Fruit fly (Drosophila melanogaster): ENCODE data around the gene CG7148.
A peak's percentile ranks its signal among the peaks of the same experiment; 100 is the strongest.

Gene CG7148

dm6 chr3L:21880398-21880810, 48.4 kb upstream of the CG7148 start (continued):
- TF ChIP-seq stwl (tag; optimal IDR thresholded peaks at IDR 0.05), result peak; percentile 95
- no peak for TF ChIP-seq Hr39 (optimal IDR thresholded peaks at IDR 0.05)
- peak; percentile 97 for TF ChIP-seq Dip3 (GFP tag; optimal IDR thresholded peaks at IDR 0.05)
- peak; percentile 97 for TF ChIP-seq repo (GFP tag; optimal IDR thresholded peaks at IDR 0.05)
- TF ChIP-seq CG11398 (GFP tag; optimal IDR thresholded peaks at IDR 0.05), result peak; percentile 96
- peak; percentile 96 for TF ChIP-seq CG3407 (GFP tag; optimal IDR thresholded peaks at IDR 0.05)
- peak; percentile 97 for TF ChIP-seq CG12391 (tag; optimal IDR thresholded peaks at IDR 0.05)
- peak; percentile 98 for TF ChIP-seq dysf (GFP tag; IDR thresholded peaks at IDR 0.05)
- TF ChIP-seq gce (GFP tag; IDR thresholded peaks at IDR 0.05), result peak; percentile 98
- TF ChIP-seq sim (GFP tag; IDR thresholded peaks at IDR 0.05), result peak; percentile 97
- peak; percentile 79 for TF ChIP-seq CG14965 (GFP tag; optimal IDR thresholded peaks at IDR 0.05; ENCODE audit: borderline replicate concordance)
- TF ChIP-seq bigmax (GFP tag; optimal IDR thresholded peaks at IDR 0.05), result peak; percentile 31
- TF ChIP-seq CG12104 (GFP tag; optimal IDR thresholded peaks at IDR 0.05), result peak; percentile 88
- peak; percentile 96 for TF ChIP-seq ATbp (GFP tag; optimal IDR thresholded peaks at IDR 0.05)
- TF ChIP-seq CG30431 (GFP tag; optimal IDR thresholded peaks at IDR 0.05), result peak; percentile 99
- TF ChIP-seq CG10654 (GFP tag; optimal IDR thresholded peaks at IDR 0.05), result peak; percentile 97
- TF ChIP-seq CG42726 (GFP tag; IDR thresholded peaks at IDR 0.05; ENCODE audit: partially characterized antibody), result no peak
- peak; percentile 95 for TF ChIP-seq p53 (GFP tag; optimal IDR thresholded peaks at IDR 0.05)
- TF ChIP-seq CG17186 (GFP tag; optimal IDR thresholded peaks at IDR 0.05), result peak; percentile 91
- TF ChIP-seq CG10274 (GFP tag; optimal IDR thresholded peaks at IDR 0.05), result peak; percentile 84
- peak; percentile 99 for TF ChIP-seq slbo (GFP tag; IDR thresholded peaks at IDR 0.05)
- TF ChIP-seq usp (GFP tag; optimal IDR thresholded peaks at IDR 0.05), result no peak
- TF ChIP-seq BEAF-32 (GFP tag; optimal IDR thresholded peaks at IDR 0.05), result peak; percentile 15
- peak; percentile 97 for TF ChIP-seq bcd (GFP tag; optimal IDR thresholded peaks at IDR 0.05)
- TF ChIP-seq CG14667 (GFP tag; IDR thresholded peaks at IDR 0.05), result peak; percentile 98
- peak; percentile 91 for TF ChIP-seq CG33557 (GFP tag; optimal IDR thresholded peaks at IDR 0.05)
- TF ChIP-seq shn (GFP tag; optimal IDR thresholded peaks at IDR 0.05), result peak; percentile 99
- TF ChIP-seq Fer2 (tag; optimal IDR thresholded peaks at IDR 0.05), result peak; percentile 75
- TF ChIP-seq CG5180 (GFP tag; optimal IDR thresholded peaks at IDR 0.05), result peak; percentile 74
- peak; percentile 98 for TF ChIP-seq HmgD (GFP tag; optimal IDR thresholded peaks at IDR 0.05)
- TF ChIP-seq klu (GFP tag; IDR thresholded peaks at IDR 0.05), result peak; percentile 93
- TF ChIP-seq CG18619 (GFP tag; optimal IDR thresholded peaks at IDR 0.05), result peak; percentile 95
- TF ChIP-seq NC2β (GFP tag; optimal IDR thresholded peaks at IDR 0.05), result peak; percentile 98
- TF ChIP-seq gt (GFP tag; IDR thresholded peaks at IDR 0.05), result peak; percentile 98
- peak; percentile 94 for TF ChIP-seq toy (GFP tag; IDR thresholded peaks at IDR 0.05)
- peak; percentile 88 for TF ChIP-seq CG6254 (GFP tag; optimal IDR thresholded peaks at IDR 0.05)
- peak; percentile 99 for TF ChIP-seq CG9609 (GFP tag; optimal IDR thresholded peaks at IDR 0.05)
- TF ChIP-seq MBD-R2 (GFP tag; IDR thresholded peaks at IDR 0.05), result peak; percentile 92
- TF ChIP-seq disco-r (GFP tag; optimal IDR thresholded peaks at IDR 0.05), result peak; percentile 96
- no peak for TF ChIP-seq bbx (GFP tag; IDR thresholded peaks at IDR 0.05; ENCODE audit: partially characterized antibody)
- peak; percentile 92 for TF ChIP-seq emc (GFP tag; optimal IDR thresholded peaks at IDR 0.05)
- TF ChIP-seq CG8924 (tag; optimal IDR thresholded peaks at IDR 0.05), result peak; percentile 96
- peak; percentile 96 for TF ChIP-seq Hr3 (GFP tag; optimal IDR thresholded peaks at IDR 0.05)
- TF ChIP-seq amos (GFP tag; IDR thresholded peaks at IDR 0.05; ENCODE audit: partially characterized antibody), result peak; percentile 43; the same call in 1 of the 2 replicates
- TF ChIP-seq wdn (GFP tag; IDR thresholded peaks at IDR 0.05), result peak; percentile 96
- peak; percentile 98 for TF ChIP-seq Gsc (GFP tag; IDR thresholded peaks at IDR 0.05)
- TF ChIP-seq Atf-2 (GFP tag; optimal IDR thresholded peaks at IDR 0.05), result peak; percentile 99
- peak; percentile 97 for TF ChIP-seq dati (GFP tag; IDR thresholded peaks at IDR 0.05)
- peak; percentile 53; the same call in 1 of the 2 replicates for TF ChIP-seq CG13287 (GFP tag; IDR thresholded peaks at IDR 0.05; ENCODE audit: partially characterized antibody)
- TF ChIP-seq CG30403 (GFP tag; optimal IDR thresholded peaks at IDR 0.05), result peak; percentile 98
- TF ChIP-seq CG12299 (tag; optimal IDR thresholded peaks at IDR 0.05), result peak; percentile 90
